Fruit fly (Drosophila melanogaster): Measurements from ENCODE around the gene gzl.

Gene gzl

DNA sequence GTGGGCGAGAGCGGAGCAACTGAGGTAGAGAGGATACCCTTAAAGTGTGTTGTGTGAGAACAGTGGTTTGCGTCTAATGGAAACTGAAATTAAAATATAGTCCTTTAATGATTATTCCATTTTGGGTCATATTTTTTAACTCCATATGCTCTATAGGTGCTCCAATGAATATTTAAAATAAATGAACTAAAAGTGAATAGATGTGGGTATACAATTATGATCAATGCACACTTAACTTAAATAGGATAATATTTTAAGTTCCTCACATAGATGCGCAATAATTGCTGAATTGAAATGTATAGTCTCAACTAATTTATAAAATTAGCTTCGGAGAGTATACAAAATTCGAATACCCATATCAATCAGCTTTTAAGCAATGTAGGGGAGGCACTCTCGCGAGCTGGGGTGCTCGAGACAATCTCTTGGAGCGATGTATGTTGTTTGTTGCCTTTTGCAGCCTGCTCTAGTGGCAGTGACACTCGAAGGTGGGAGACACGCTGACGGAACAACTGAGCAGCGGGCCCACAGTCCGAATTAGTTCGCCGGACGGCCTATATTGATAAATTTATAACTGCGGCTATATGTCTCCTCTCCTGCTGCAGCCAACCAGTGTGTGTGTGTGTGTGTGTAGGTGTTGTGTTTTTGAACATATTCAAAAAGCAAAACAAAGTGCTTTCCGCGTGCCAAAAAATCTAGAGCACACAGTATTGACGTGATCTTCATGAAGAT, 28.9 kb upstream of the gzl start (continued):
- TF ChIP-seq CG30020 (tag; optimal IDR thresholded peaks at IDR 0.05) (no peak), Hr78 (GFP tag; optimal IDR thresholded peaks at IDR 0.05) (no peak), CG10267 (tag; optimal IDR thresholded peaks at IDR 0.05) (peak; percentile 75), CkIIα-i1 (GFP tag; IDR thresholded peaks at IDR 0.05) (no peak), pros (GFP tag; optimal IDR thresholded peaks at IDR 0.05) (no peak), fd3F (GFP tag; optimal IDR thresholded peaks at IDR 0.05) (no peak), chm (GFP tag; IDR thresholded peaks at IDR 0.05) (no peak), CG31388 (GFP tag; optimal IDR thresholded peaks at IDR 0.05) (peak; percentile 26), cg (GFP tag; optimal IDR thresholded peaks at IDR 0.05) (peak; percentile 29), CG1233 (GFP tag; optimal IDR thresholded peaks at IDR 0.05) (peak; percentile 73), CG15073 (GFP tag; optimal IDR thresholded peaks at IDR 0.05) (peak; percentile 14), NK7.1 (GFP tag; optimal IDR thresholded peaks at IDR 0.05) (peak; percentile 41), CG13424 (tag; optimal IDR thresholded peaks at IDR 0.05) (peak; percentile 87), Asciz (GFP tag; optimal IDR thresholded peaks at IDR 0.05) (peak; percentile 64), vnd (GFP tag; IDR thresholded peaks at IDR 0.05; ENCODE audit: partially characterized antibody) (no peak), CG33213 (GFP tag; optimal IDR thresholded peaks at IDR 0.05) (no peak), CG3995 (GFP tag; optimal IDR thresholded peaks at IDR 0.05) (no peak), dpn (GFP tag; optimal IDR thresholded peaks at IDR 0.05) (peak; percentile 52 to 70), Dad (GFP tag; optimal IDR thresholded peaks at IDR 0.05) (peak; percentile 30), MBD-R2 (GFP tag; IDR thresholded peaks at IDR 0.05) (no peak), CG11696 (GFP tag; IDR thresholded peaks at IDR 0.05) (0 out of 2 replicates have a peak, but pooled peaks have one; percentile 26), CG15011 (GFP tag; optimal IDR thresholded peaks at IDR 0.05) (peak; percentile 77), E2f1 (GFP tag; IDR thresholded peaks at IDR 0.05) (peak; percentile 58), Rx (GFP tag; IDR thresholded peaks at IDR 0.05) (0 out of 2 replicates have a peak, but pooled peaks have one; percentile 36), kah (GFP tag; optimal IDR thresholded peaks at IDR 0.05) (peak; percentile 52), CG8944 (GFP tag; optimal IDR thresholded peaks at IDR 0.05) (peak; percentile 48), da (GFP tag; optimal IDR thresholded peaks at IDR 0.05) (no peak), nau (GFP tag; optimal IDR thresholded peaks at IDR 0.05) (no peak), CG2889 (GFP tag; IDR thresholded peaks at IDR 0.05) (no peak), CG11695 (GFP tag; IDR thresholded peaks at IDR 0.05) (peak; percentile 80), CG10565 (GFP tag; optimal IDR thresholded peaks at IDR 0.05) (no peak), CG14965 (GFP tag; optimal IDR thresholded peaks at IDR 0.05; ENCODE audit: borderline replicate concordance) (no peak), stwl (tag; optimal IDR thresholded peaks at IDR 0.05) (no peak), CG9215 (GFP tag; IDR thresholded peaks at IDR 0.05) (no peak; the same call in 1 of the 2 replicates), CG10654 (GFP tag; optimal IDR thresholded peaks at IDR 0.05) (peak; percentile 58), ken (GFP tag; IDR thresholded peaks at IDR 0.05) (peak; percentile 21; the same call in 1 of the 3 replicates), chn (GFP tag; optimal IDR thresholded peaks at IDR 0.05) (peak; percentile 76), CG2199 (GFP tag; IDR thresholded peaks at IDR 0.05) (no peak), klu (GFP tag; IDR thresholded peaks at IDR 0.05) (peak; percentile 53; the same call in 1 of the 2 replicates), HHEX (GFP tag; optimal IDR thresholded peaks at IDR 0.05) (peak; percentile 69), HLH4C (GFP tag; IDR thresholded peaks at IDR 0.05; ENCODE audit: partially characterized antibody) (no peak), CG7786 (GFP tag; optimal IDR thresholded peaks at IDR 0.05) (peak; percentile 48), zf30C (GFP tag; optimal IDR thresholded peaks at IDR 0.05) (no peak), CG4424 (GFP tag; optimal IDR thresholded peaks at IDR 0.05) (peak; percentile 81), sna (GFP tag; IDR thresholded peaks at IDR 0.05; ENCODE audit: partially characterized antibody) (no peak), gcm (GFP tag; optimal IDR thresholded peaks at IDR 0.05) (no peak), ap (GFP tag; IDR thresholded peaks at IDR 0.05) (0 out of 2 replicates have a peak, but pooled peaks have one; percentile 32), CoRest (tag; optimal IDR thresholded peaks at IDR 0.05) (peak; percentile 90), cas (GFP tag; IDR thresholded peaks at IDR 0.05) (no peak)
